Fruit fly (Drosophila melanogaster): Measurements from ENCODE around the gene r-l.

Gene r-l

DNA sequence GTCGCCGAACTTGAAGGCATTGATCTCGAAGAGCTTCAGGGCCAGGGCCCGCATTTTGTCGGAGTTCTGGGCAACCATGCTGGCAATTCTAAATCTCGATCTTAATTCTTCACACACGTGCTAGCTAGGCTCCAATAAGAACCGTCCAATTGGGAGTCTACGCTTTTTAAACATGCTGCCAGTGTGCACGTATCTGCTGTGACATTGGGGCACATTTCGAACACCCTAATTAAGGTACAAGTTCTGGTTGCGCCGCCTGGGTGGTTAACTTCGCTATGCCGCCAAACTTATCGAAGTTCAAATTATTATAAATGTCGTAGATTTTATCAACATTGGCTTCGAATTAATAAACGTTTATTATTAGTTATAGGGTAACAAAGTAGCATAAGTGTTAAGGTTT is at the start of gene r-l:
Gene r-l, minus strand, starts transcription at position 179 of the 400 bp plus-strand sequence.
- no peak for TF ChIP-seq Sox14 (GFP tag; optimal IDR thresholded peaks at IDR 0.05)
- no peak for TF ChIP-seq net (GFP tag; optimal IDR thresholded peaks at IDR 0.05)
- TF ChIP-seq CG7368 (GFP tag; optimal IDR thresholded peaks at IDR 0.05) = no peak
- TF ChIP-seq Gug (GFP tag; IDR thresholded peaks at IDR 0.05) = no peak
- no peak for TF ChIP-seq dsx (GFP tag; optimal IDR thresholded peaks at IDR 0.05; ENCODE audit: poor library complexity, severe bottlenecking)
- no peak for TF ChIP-seq CG6808 (GFP tag; optimal IDR thresholded peaks at IDR 0.05)
- no peak for TF ChIP-seq CG3919 (GFP tag; optimal IDR thresholded peaks at IDR 0.05)
- TF ChIP-seq CG6792 (GFP tag; optimal IDR thresholded peaks at IDR 0.05) = no peak
- TF ChIP-seq CG34406 (GFP tag; optimal IDR thresholded peaks at IDR 0.05) = no peak
- no peak for TF ChIP-seq CG6163 (GFP tag; IDR thresholded peaks at IDR 0.05)
- no peak for TF ChIP-seq CG3032 (tag; optimal IDR thresholded peaks at IDR 0.05)
- TF ChIP-seq CG9139 (GFP tag; optimal IDR thresholded peaks at IDR 0.05) = no peak
- no peak for TF ChIP-seq fd59A (GFP tag; optimal IDR thresholded peaks at IDR 0.05)
- no peak for TF ChIP-seq Sox15 (GFP tag; optimal IDR thresholded peaks at IDR 0.05)
- no peak for TF ChIP-seq CG6854 (GFP tag; optimal IDR thresholded peaks at IDR 0.05)
- TF ChIP-seq Blimp-1 (GFP tag; optimal IDR thresholded peaks at IDR 0.05) = no peak
- no peak for TF ChIP-seq CG8632 (GFP tag; optimal IDR thresholded peaks at IDR 0.05)
- TF ChIP-seq OdsH (GFP tag; optimal IDR thresholded peaks at IDR 0.05) = no peak
- no peak for TF ChIP-seq CG10669 (GFP tag; optimal IDR thresholded peaks at IDR 0.05)
- no peak for TF ChIP-seq CG10631 (GFP tag; optimal IDR thresholded peaks at IDR 0.05)

dm6 chr3R:21118784-21119183 is 45.7 kb upstream of the r-l start, which contains the start of gene Bdbt:
Gene Bdbt, minus strand, starts transcription at chr3R:21118856.
- TF ChIP-seq dsx (GFP tag; optimal IDR thresholded peaks at IDR 0.05; ENCODE audit: poor library complexity, severe bottlenecking) = peak; percentile 0
- no peak for TF ChIP-seq Met (GFP tag; optimal IDR thresholded peaks at IDR 0.05)
- TF ChIP-seq Hr39 (GFP tag; optimal IDR thresholded peaks at IDR 0.05) = peak; percentile 57
- no peak for TF ChIP-seq pdm3 (GFP tag; optimal IDR thresholded peaks at IDR 0.05)
- no peak for TF ChIP-seq ss (GFP tag; optimal IDR thresholded peaks at IDR 0.05)
- no peak for TF ChIP-seq Lpt (GFP tag; optimal IDR thresholded peaks at IDR 0.05)
- TF ChIP-seq CG10631 (GFP tag; optimal IDR thresholded peaks at IDR 0.05) = no peak
- no peak for TF ChIP-seq salr (GFP tag; optimal IDR thresholded peaks at IDR 0.05)
- peak; percentile 53 for TF ChIP-seq lz (GFP tag; optimal IDR thresholded peaks at IDR 0.05)
- no peak for TF ChIP-seq fd59A (GFP tag; optimal IDR thresholded peaks at IDR 0.05)
- TF ChIP-seq CG8319 (GFP tag; optimal IDR thresholded peaks at IDR 0.05) = no peak
- no peak for TF ChIP-seq Ets96B (tag; optimal IDR thresholded peaks at IDR 0.05)
- no peak for TF ChIP-seq CG4318 (GFP tag; optimal IDR thresholded peaks at IDR 0.05)
- no peak for TF ChIP-seq Gug (GFP tag; IDR thresholded peaks at IDR 0.05)
- peak; percentile 51 for TF ChIP-seq cyc (GFP tag; optimal IDR thresholded peaks at IDR 0.05)
- TF ChIP-seq CG7368 (GFP tag; optimal IDR thresholded peaks at IDR 0.05) = no peak
- no peak for TF ChIP-seq Sox102F (GFP tag; optimal IDR thresholded peaks at IDR 0.05)
- TF ChIP-seq eg (GFP tag; IDR thresholded peaks at IDR 0.05) = no peak
- no peak for TF ChIP-seq CG3919 (GFP tag; optimal IDR thresholded peaks at IDR 0.05)
- no peak for TF ChIP-seq Smox (GFP tag; optimal IDR thresholded peaks at IDR 0.05)
- TF ChIP-seq Hr38 (GFP tag; optimal IDR thresholded peaks at IDR 0.05) = no peak
- peak; percentile 68 for TF ChIP-seq CG31627 (GFP tag; optimal IDR thresholded peaks at IDR 0.05)
- no peak for TF ChIP-seq net (GFP tag; optimal IDR thresholded peaks at IDR 0.05)
- no peak for TF ChIP-seq CG6854 (GFP tag; optimal IDR thresholded peaks at IDR 0.05)
- no peak for TF ChIP-seq CG6276 (GFP tag; optimal IDR thresholded peaks at IDR 0.05)
- no peak for TF ChIP-seq CG16779 (tag; optimal IDR thresholded peaks at IDR 0.05)
- no peak for TF ChIP-seq CG8119 (GFP tag; IDR thresholded peaks at IDR 0.05)
- no peak for TF ChIP-seq CG8632 (GFP tag; optimal IDR thresholded peaks at IDR 0.05)
- no peak for TF ChIP-seq Hr4 (GFP tag; optimal IDR thresholded peaks at IDR 0.05)
- TF ChIP-seq CG3032 (tag; optimal IDR thresholded peaks at IDR 0.05) = peak; percentile 47
- no peak for TF ChIP-seq achi (GFP tag; optimal IDR thresholded peaks at IDR 0.05)
- TF ChIP-seq OdsH (GFP tag; optimal IDR thresholded peaks at IDR 0.05) = no peak
- peak; percentile 54; the same call in 2 of the 3 replicates for TF ChIP-seq CG6163 (GFP tag; IDR thresholded peaks at IDR 0.05)
- peak; percentile 5 for TF ChIP-seq Sox15 (GFP tag; optimal IDR thresholded peaks at IDR 0.05)
- TF ChIP-seq CG34406 (GFP tag; optimal IDR thresholded peaks at IDR 0.05) = no peak
- no peak for TF ChIP-seq Ets21C (GFP tag; optimal IDR thresholded peaks at IDR 0.05)
- TF ChIP-seq Sox14 (GFP tag; optimal IDR thresholded peaks at IDR 0.05) = peak; percentile 43
- no peak for TF ChIP-seq Eip93F (GFP tag; optimal IDR thresholded peaks at IDR 0.05)
- no peak for TF ChIP-seq CG11762 (GFP tag; optimal IDR thresholded peaks at IDR 0.05; ENCODE audit: insufficient read depth)
- no peak for TF ChIP-seq Eip75B (GFP tag; optimal IDR thresholded peaks at IDR 0.05)
- no peak for TF ChIP-seq fkh (GFP tag; optimal IDR thresholded peaks at IDR 0.05)
- TF ChIP-seq CG6808 (GFP tag; optimal IDR thresholded peaks at IDR 0.05) = no peak
- no peak for TF ChIP-seq acj6 (GFP tag; optimal IDR thresholded peaks at IDR 0.05)
- no peak for TF ChIP-seq CG9139 (GFP tag; optimal IDR thresholded peaks at IDR 0.05)
- no peak for TF ChIP-seq svp (GFP tag)

Data from whole organism, prepupa.